Fruit fly (Drosophila melanogaster) whole organism, prepupa: ENCODE results near the gene CG33332.

ENCODE experiments used
- Blimp-1 ChIP-seq: fragments of 200-800 bp; sonication (Bioruptor generic); optimal IDR thresholded peaks from 3 replicates; lab custom pipeline; 2017; ENCODE audit warnings: missing biosample characterization, missing genetic modification characterization, mild to moderate bottlenecking, moderate library complexity, missing genetic modification reagents
- CG10631 ChIP-seq: fragments of 200-800 bp; sonication (Bioruptor generic); optimal IDR thresholded peaks from 2 replicates; lab custom pipeline; 2016; ENCODE audit warnings: missing biosample characterization, missing genetic modification characterization
- CG10669 ChIP-seq: fragments of 200-800 bp; sonication (Bioruptor generic); optimal IDR thresholded peaks from 3 replicates; lab custom pipeline; 2018; ENCODE audit warnings: missing biosample characterization, mild to moderate bottlenecking, missing genetic modification characterization, moderate library complexity
- CG11294 ChIP-seq: fragments of 200-800 bp; sonication (Bioruptor generic); IDR thresholded peaks from 2 replicates; pipeline ENCODE4 v1.3.6; 2022; ENCODE audit warnings: missing biosample characterization, missing genetic modification characterization
- CG11762 ChIP-seq: fragments of 200-800 bp; sonication (Bioruptor generic); optimal IDR thresholded peaks from 3 replicates; lab custom pipeline; 2016; ENCODE audit warnings: missing biosample characterization, missing genetic modification characterization; ENCODE audit not compliant: insufficient read depth
- CG15336 ChIP-seq: fragments of 200-800 bp; sonication (Bioruptor generic); IDR thresholded peaks from 2 replicates; pipeline ENCODE4 v1.3.6; 2022; ENCODE audit warnings: missing biosample characterization, missing genetic modification characterization
- CG1621 ChIP-seq: fragments of 200-800 bp; sonication (Bioruptor generic); optimal IDR thresholded peaks from 3 replicates; lab custom pipeline; 2018; ENCODE audit warnings: missing biosample characterization, mild to moderate bottlenecking, missing genetic modification characterization
- CG16779 ChIP-seq: fragments of 200-800 bp; sonication (Bioruptor generic); optimal IDR thresholded peaks from 3 replicates; lab custom pipeline; 2017; ENCODE audit warnings: missing biosample characterization, mild to moderate bottlenecking, missing genetic modification characterization
- CG3032 ChIP-seq: fragments of 200-800 bp; optimal IDR thresholded peaks from 2 replicates; lab custom pipeline; 2019; ENCODE audit warnings: missing biosample characterization, mild to moderate bottlenecking, missing genetic modification characterization, moderate library complexity
- CG32006 ChIP-seq: fragments of 200-800 bp; sonication (Bioruptor generic); optimal IDR thresholded peaks from 3 replicates; lab custom pipeline; 2017; ENCODE audit warnings: missing biosample characterization, mild to moderate bottlenecking, missing genetic modification characterization
- CG3919 ChIP-seq: fragments of 200-800 bp; sonication (Bioruptor generic); optimal IDR thresholded peaks from 3 replicates; lab custom pipeline; 2016; ENCODE audit warnings: missing biosample characterization, missing genetic modification characterization
- CG4318 ChIP-seq: fragments of 200-800 bp; sonication (Bioruptor generic); optimal IDR thresholded peaks from 3 replicates; lab custom pipeline; 2017; ENCODE audit warnings: missing biosample characterization, mild to moderate bottlenecking, missing genetic modification characterization
- CG6792 ChIP-seq: fragments of 200-800 bp; sonication (Bioruptor generic); optimal IDR thresholded peaks from 3 replicates; lab custom pipeline; 2016; ENCODE audit warnings: missing biosample characterization, missing genetic modification characterization
- CG8119 ChIP-seq: fragments of 200-800 bp; sonication (Bioruptor generic); IDR thresholded peaks from 3 replicates; pipeline ENCODE4 v1.3.6; 2022; ENCODE audit warnings: missing biosample characterization, missing genetic modification characterization
- CG8319 ChIP-seq: fragments of 200-800 bp; sonication (Bioruptor generic); optimal IDR thresholded peaks from 3 replicates; lab custom pipeline; 2016; ENCODE audit warnings: missing biosample characterization, missing genetic modification characterization
- CG9139 ChIP-seq: fragments of 200-800 bp; sonication (Bioruptor generic); optimal IDR thresholded peaks from 3 replicates; lab custom pipeline; 2017; ENCODE audit warnings: missing biosample characterization, mild to moderate bottlenecking, missing genetic modification characterization
- Eip78C ChIP-seq: fragments of 200-800 bp; sonication (Bioruptor generic); peaks from one replicate; lab custom pipeline; 2016; ENCODE audit warnings: missing biosample characterization, missing genetic modification characterization
- Ets21C ChIP-seq: fragments of 200-800 bp; sonication (Bioruptor generic); optimal IDR thresholded peaks from 3 replicates; lab custom pipeline; 2016; ENCODE audit warnings: missing biosample characterization, missing genetic modification characterization
- Ets96B ChIP-seq: fragments of 200-800 bp; optimal IDR thresholded peaks from 2 replicates; lab custom pipeline; 2019; ENCODE audit warnings: missing biosample characterization, mild to moderate bottlenecking, missing genetic modification characterization, moderate library complexity
- Gug ChIP-seq: fragments of 200-800 bp; sonication (Bioruptor generic); IDR thresholded peaks from 2 replicates; pipeline ENCODE4 v1.3.6; 2022; ENCODE audit warnings: missing biosample characterization, missing genetic modification characterization
- Hr4 ChIP-seq: fragments of 200-800 bp; sonication (Bioruptor generic); optimal IDR thresholded peaks from 3 replicates; lab custom pipeline; 2016; ENCODE audit warnings: missing biosample characterization, missing genetic modification characterization
- Met ChIP-seq: fragments of 200-800 bp; sonication (Bioruptor generic); optimal IDR thresholded peaks from 3 replicates; lab custom pipeline; 2016; ENCODE audit warnings: missing biosample characterization, missing genetic modification characterization
- Sox102F ChIP-seq: fragments of 200-800 bp; sonication (Bioruptor generic); optimal IDR thresholded peaks from 2 replicates; lab custom pipeline; 2016; ENCODE audit warnings: missing biosample characterization, mild to moderate bottlenecking, missing genetic modification characterization
- Sox14 ChIP-seq: fragments of 200-800 bp; sonication (Bioruptor generic); optimal IDR thresholded peaks from 3 replicates; lab custom pipeline; 2016; ENCODE audit warnings: missing biosample characterization, missing genetic modification characterization
- dac ChIP-seq: fragments of 200-800 bp; sonication (Bioruptor generic); optimal IDR thresholded peaks from 2 replicates; lab custom pipeline; 2017; ENCODE audit warnings: missing biosample characterization, mild to moderate bottlenecking, missing genetic modification characterization
- eg ChIP-seq: fragments of 200-800 bp; sonication (Bioruptor generic); IDR thresholded peaks from 3 replicates; pipeline ENCODE4 v1.3.6; 2022; ENCODE audit warnings: missing biosample characterization, missing genetic modification characterization
- esn ChIP-seq: fragments of 200-800 bp; sonication (Bioruptor generic); optimal IDR thresholded peaks from 2 replicates; lab custom pipeline; 2016; ENCODE audit warnings: missing biosample characterization, mild to moderate bottlenecking, missing genetic modification characterization, moderate library complexity
- fd59A ChIP-seq: fragments of 200-800 bp; sonication (Bioruptor generic); optimal IDR thresholded peaks from 2 replicates; lab custom pipeline; 2017; ENCODE audit warnings: missing biosample characterization, mild to moderate bottlenecking, missing genetic modification characterization, missing genetic modification reagents
- fd85E ChIP-seq: fragments of 200-800 bp; sonication (Bioruptor generic); optimal IDR thresholded peaks from 3 replicates; lab custom pipeline; 2016; ENCODE audit warnings: missing biosample characterization, missing genetic modification characterization
- fkh ChIP-seq: fragments of 200-800 bp; sonication (Bioruptor generic); optimal IDR thresholded peaks from 3 replicates; lab custom pipeline; 2017; ENCODE audit warnings: missing biosample characterization, mild to moderate bottlenecking, missing genetic modification characterization, moderate library complexity
- lz ChIP-seq: fragments of 200-800 bp; sonication (Bioruptor generic); optimal IDR thresholded peaks from 3 replicates; lab custom pipeline; 2016; ENCODE audit warnings: missing biosample characterization, missing genetic modification characterization
- net ChIP-seq: fragments of 200-800 bp; sonication (Bioruptor generic); optimal IDR thresholded peaks from 3 replicates; lab custom pipeline; 2016; ENCODE audit warnings: missing biosample characterization, missing genetic modification characterization
- pdm3 ChIP-seq: fragments of 200-800 bp; sonication (Bioruptor generic); optimal IDR thresholded peaks from 3 replicates; lab custom pipeline; 2016; ENCODE audit warnings: missing biosample characterization, missing genetic modification characterization
- salr ChIP-seq, 2 experiments: fragments of 200-800 bp; sonication (Bioruptor generic); optimal IDR thresholded peaks; 3 replicates each; lab custom pipeline; 2016 to 2018; ENCODE audit warnings: missing biosample characterization in 2 of 2, missing genetic modification characterization in 2 of 2, mild to moderate bottlenecking in 1 of 2
- ss ChIP-seq, 2 experiments: fragments of 200-800 bp; sonication (Bioruptor generic); optimal IDR thresholded peaks; 2 replicates in 1 of 2; 3 replicates in 1 of 2; lab custom pipeline; 2017 to 2018; ENCODE audit warnings: mild to moderate bottlenecking in 2 of 2, missing biosample characterization in 2 of 2, missing genetic modification characterization in 2 of 2, moderate library complexity in 1 of 2
- svp ChIP-seq: fragments of 200-800 bp; sonication (Bioruptor generic); peaks from one replicate; lab custom pipeline; 2016; ENCODE audit warnings: missing biosample characterization, missing genetic modification characterization

Gene CG33332

dm6 chr3R:14875965-14876331, 10.3 kb upstream of the CG33332 start:
- TF ChIP-seq CG10669 (GFP tag; lab: Kevin White, UChicago) (no peak), esn (GFP tag; lab: Kevin White, UChicago) (no peak), ss (GFP tag; optimal IDR thresholded peaks at IDR 0.05; lab: Kevin White, UChicago) (no peak), pdm3 (GFP tag; lab: Kevin White, UChicago) (no peak), Hr4 (no peak), salr (GFP tag; optimal IDR thresholded peaks at IDR 0.05; lab: Kevin White, UChicago) (no peak), svp (GFP tag; lab: Kevin White, UChicago) (no peak)

- TF ChIP-seq CG32006, result no peak
- no peak for TF ChIP-seq CG10669 (GFP tag; lab: Kevin White, UChicago)
- no peak for TF ChIP-seq CG1621 (tag; lab: Kevin White, UChicago)
- no peak for TF ChIP-seq CG8119 (GFP tag; lab: Robert Waterston, UW)
- TF ChIP-seq Sox102F (GFP tag; lab: Kevin White, UChicago), result no peak
- no peak for TF ChIP-seq CG4318
- no peak for TF ChIP-seq CG3032 (tag; lab: Kevin White, UChicago)
- no peak for TF ChIP-seq eg (GFP tag; lab: Robert Waterston, UW)
- no peak for TF ChIP-seq Ets96B (tag; lab: Kevin White, UChicago)
- no peak for TF ChIP-seq Met (GFP tag; lab: Kevin White, UChicago)
- no peak for TF ChIP-seq CG3919
- no peak for TF ChIP-seq lz (GFP tag; lab: Kevin White, UChicago)
- no peak for TF ChIP-seq dac (GFP tag; lab: Kevin White, UChicago)
- TF ChIP-seq svp (GFP tag; lab: Kevin White, UChicago), result no peak
- TF ChIP-seq CG8319, result no peak
Measured at dm6 chr3R:14878145-14878544, 8.1 kb upstream of the CG33332 start.

dm6 chr3R:14879207-14879863, 6.9 kb upstream of the CG33332 start, which contains the start of gene CG3631:
Gene CG3631 (plus strand): TSS chr3R:14879457.
- no peak for TF ChIP-seq fkh (GFP tag; lab: Kevin White, UChicago)
- TF ChIP-seq Sox14 (GFP tag; lab: Kevin White, UChicago), result peak; percentile 45
- no peak for TF ChIP-seq eg (GFP tag; lab: Robert Waterston, UW)
- no peak for TF ChIP-seq CG4318
- no peak for TF ChIP-seq CG16779 (tag; lab: Kevin White, UChicago)
- TF ChIP-seq CG1621 (tag; lab: Kevin White, UChicago), result no peak
- TF ChIP-seq CG15336 (GFP tag; lab: Robert Waterston, UW), result peak; percentile 22; the same call in 1 of the 2 replicates
- TF ChIP-seq fd85E (GFP tag; lab: Kevin White, UChicago), result no peak
- no peak for TF ChIP-seq Gug (GFP tag; lab: Robert Waterston, UW)
- no peak for TF ChIP-seq CG8119 (GFP tag; lab: Robert Waterston, UW)
- TF ChIP-seq CG10631 (GFP tag; lab: Kevin White, UChicago), result no peak

dm6 chr3R:14880861-14881260, 5.4 kb upstream of the CG33332 start:
- TF ChIP-seq net (GFP tag; lab: Kevin White, UChicago) (no peak), CG8119 (GFP tag; lab: Robert Waterston, UW) (no peak), fd85E (GFP tag; lab: Kevin White, UChicago) (no peak), Blimp-1 (no peak), Ets96B (tag; lab: Kevin White, UChicago) (no peak), Met (GFP tag; lab: Kevin White, UChicago) (no peak), fd59A (GFP tag; lab: Kevin White, UChicago) (no peak), CG10669 (GFP tag; lab: Kevin White, UChicago) (no peak), fkh (GFP tag; lab: Kevin White, UChicago) (no peak), Eip78C (no peak), Ets21C (GFP tag; lab: Kevin White, UChicago) (no peak), CG9139 (GFP tag; lab: Kevin White, UChicago) (no peak), CG11762 (no peak), CG6792 (GFP tag; lab: Kevin White, UChicago) (no peak), CG11294 (no peak)
